Worm (Caenorhabditis elegans) whole organism, L4 larva: ENCODE results near the gene pcrg-1.
A peak's percentile ranks its signal among the peaks of the same experiment; 100 is the strongest.

ENCODE experiments used
- aha-1 ChIP-seq: fragments of 150-350 bp; peaks from one replicate; lab custom pipeline; 2014; ENCODE audit warnings: missing biosample characterization, missing genetic modification characterization
- dmd-8 ChIP-seq: fragments of 200-800 bp; sonication (Bioruptor generic); IDR thresholded peaks from 2 replicates; pipeline ENCODE4 v1.3.6; 2022; ENCODE audit warnings: missing genetic modification characterization, missing compliant biosample characterization
- mdl-1 ChIP-seq, 2 experiments: fragments of 150-350 bp in 1 of 2; sonication (generic microtip) in 1 of 2; optimal IDR thresholded peaks; 2 replicates each; lab custom pipeline; 2014 to 2017; ENCODE audit warnings: missing biosample characterization in 2 of 2, missing genetic modification characterization in 2 of 2
- nhr-11 ChIP-seq: fragments of 150-350 bp; optimal IDR thresholded peaks from 2 replicates; lab custom pipeline; 2014; ENCODE audit warnings: missing biosample characterization, missing genetic modification characterization
- nhr-237 ChIP-seq: sonication (generic microtip); optimal IDR thresholded peaks from 2 replicates; lab custom pipeline; 2017; ENCODE audit warnings: missing biosample characterization, missing genetic modification characterization
- nhr-76 ChIP-seq: fragments of 150-350 bp; optimal IDR thresholded peaks from 2 replicates; lab custom pipeline; 2014; ENCODE audit warnings: missing biosample characterization, missing genetic modification characterization
- unc-39 ChIP-seq: sonication (generic microtip); optimal IDR thresholded peaks from 2 replicates; lab custom pipeline; 2017; ENCODE audit warnings: missing biosample characterization, missing genetic modification characterization

DNA sequence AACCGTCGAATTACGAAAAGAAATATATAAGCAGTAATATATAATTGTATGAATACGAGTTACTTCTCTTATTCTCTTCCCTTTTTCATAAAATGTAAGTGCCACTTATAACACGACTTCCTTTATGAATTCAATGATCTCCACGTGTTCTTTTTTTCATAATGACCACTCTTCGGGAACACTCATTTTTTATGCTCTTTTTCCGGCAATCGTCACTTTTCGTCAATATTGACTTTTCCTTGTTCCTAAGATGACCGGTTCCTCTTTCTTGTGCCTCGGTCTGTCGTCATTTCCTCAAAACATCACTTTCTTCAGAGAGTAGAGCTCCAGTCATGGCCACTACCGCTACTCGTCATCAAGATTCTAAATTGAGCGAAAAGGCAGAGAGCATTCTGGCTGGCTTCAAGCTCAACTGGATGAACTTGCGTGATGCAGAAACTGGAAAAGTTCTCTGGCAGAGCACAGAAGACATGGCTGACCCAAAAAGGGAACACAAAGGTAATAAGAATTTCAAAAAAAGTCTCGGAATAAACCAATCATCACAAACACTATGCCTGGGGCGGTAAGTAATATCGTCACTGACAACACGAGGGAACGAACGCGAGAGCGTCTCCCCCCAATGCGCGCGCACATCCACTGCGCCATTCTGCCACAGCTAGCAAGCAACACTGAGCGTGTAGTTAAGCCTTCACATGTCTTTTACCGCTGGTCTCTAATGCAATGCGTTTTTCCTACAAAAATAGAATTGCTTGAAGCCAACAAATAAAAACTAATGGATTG lies 16.7 kb upstream of the pcrg-1 start, which contains the start of gene pdl-1:
- TF ChIP-seq nhr-237, result no peak
- TF ChIP-seq mdl-1 (tag; optimal IDR thresholded peaks at IDR 0.05; lab: Kevin White, UChicago), result peak in 1 of 2 experiments; percentile 7
- peak; percentile 57 for TF ChIP-seq nhr-11 (tag; lab: Kevin White, UChicago)
- no peak for TF ChIP-seq unc-39
- peak; percentile 97 for TF ChIP-seq dmd-8 (GFP tag; lab: Robert Waterston, UW)
- TF ChIP-seq nhr-76 (tag; lab: Kevin White, UChicago), result no peak
- TF ChIP-seq aha-1 (tag; lab: Kevin White, UChicago), result peak; percentile 67
